Fruit fly (Drosophila melanogaster) whole organism: Measurements from ENCODE around the gene CG42542.

ENCODE experiments used
- CG8478 ChIP-seq: fragments of >200 bp; optimal IDR thresholded peaks from 2 replicates; lab custom pipeline; 2018; ENCODE audit warnings: inconsistent platforms
- Dll ChIP-seq: fragments of >200 bp; optimal IDR thresholded peaks from 2 replicates; lab custom pipeline; 2017
- EcR ChIP-seq, 2 experiments: fragments of >200 bp; optimal IDR thresholded peaks; 2 replicates each; lab custom pipeline; 2017; ENCODE audit warnings: missing biosample characterization in 2 of 2, missing genetic modification characterization in 2 of 2, missing genetic modification reagents in 2 of 2
- pan ChIP-seq: fragments of >200 bp; optimal IDR thresholded peaks from 2 replicates; lab custom pipeline; 2017
- psq ChIP-seq: fragments of >200 bp; optimal IDR thresholded peaks from 2 replicates; lab custom pipeline; 2017
- usp ChIP-seq: fragments of >200 bp; optimal IDR thresholded peaks from 2 replicates; lab custom pipeline; 2017; ENCODE audit warnings: missing biosample characterization, missing genetic modification characterization, mixed read lengths

The CG42542 gene

DNA sequence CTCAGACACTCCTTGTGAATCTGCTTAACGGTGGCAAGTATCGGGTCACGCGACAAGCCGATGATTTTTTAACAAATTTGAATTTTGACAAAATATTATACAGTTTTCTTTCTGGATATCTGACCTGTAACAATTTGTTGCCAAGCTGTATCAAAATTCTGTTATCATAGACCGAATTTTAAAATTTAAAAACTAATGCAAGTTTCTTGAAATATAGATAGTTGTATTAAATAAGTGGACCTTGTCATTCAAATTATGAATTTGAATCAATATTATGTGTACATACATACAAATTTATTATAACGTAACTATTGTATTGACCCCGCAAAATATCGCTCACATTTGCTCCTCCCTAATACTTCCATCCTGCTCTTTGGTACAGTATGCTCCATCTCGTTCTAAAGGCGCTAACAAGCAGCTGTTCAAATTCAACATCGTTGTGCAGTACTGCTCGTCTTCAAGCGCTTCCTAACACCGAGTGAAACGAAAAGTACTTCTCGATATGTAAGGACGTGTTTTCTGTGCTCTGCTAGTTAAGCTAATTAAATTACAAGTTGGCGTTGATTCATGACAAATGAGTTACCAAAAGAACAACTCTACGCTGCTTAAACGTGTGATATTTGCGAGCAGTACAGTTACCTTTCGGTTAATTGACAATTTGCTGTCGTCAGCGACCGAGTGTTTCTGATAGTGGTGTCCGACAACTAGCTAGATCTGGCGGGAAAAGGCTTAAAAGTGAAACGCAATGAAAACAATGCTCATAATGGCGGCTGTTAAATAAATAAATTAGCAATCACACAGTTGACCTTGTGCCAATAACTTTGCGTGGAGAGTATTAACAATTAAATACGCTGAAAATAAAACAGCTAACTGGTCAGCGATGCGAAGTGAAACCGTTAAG, at the start of gene CG42542, which contains the start of gene Kpc1:
TSS of gene CG42542 (plus strand) at position 465 of the 901 bp plus-strand sequence.
TSS of gene Kpc1 (minus strand) at position 77 of the 901 bp plus-strand sequence.
- TF ChIP-seq CG8478 (lab: Kevin White, UChicago) (no peak), psq (lab: Kevin White, UChicago) (no peak), EcR (GFP tag; optimal IDR thresholded peaks at IDR 0.05; lab: Kevin White, UChicago) (no peak), usp (no peak), Dll (lab: Kevin White, UChicago) (no peak), pan (lab: Kevin White, UChicago) (no peak)

- TF ChIP-seq psq (lab: Kevin White, UChicago): no peak
- TF ChIP-seq usp: no peak
- TF ChIP-seq Dll (lab: Kevin White, UChicago): no peak
These were observed 49.2 kb upstream of the CG42542 start, which contains the start of gene Glys for dm6 chr3R:15147038-15147744. TSS of gene Glys (minus strand) at chr3R:15147531.

DNA sequence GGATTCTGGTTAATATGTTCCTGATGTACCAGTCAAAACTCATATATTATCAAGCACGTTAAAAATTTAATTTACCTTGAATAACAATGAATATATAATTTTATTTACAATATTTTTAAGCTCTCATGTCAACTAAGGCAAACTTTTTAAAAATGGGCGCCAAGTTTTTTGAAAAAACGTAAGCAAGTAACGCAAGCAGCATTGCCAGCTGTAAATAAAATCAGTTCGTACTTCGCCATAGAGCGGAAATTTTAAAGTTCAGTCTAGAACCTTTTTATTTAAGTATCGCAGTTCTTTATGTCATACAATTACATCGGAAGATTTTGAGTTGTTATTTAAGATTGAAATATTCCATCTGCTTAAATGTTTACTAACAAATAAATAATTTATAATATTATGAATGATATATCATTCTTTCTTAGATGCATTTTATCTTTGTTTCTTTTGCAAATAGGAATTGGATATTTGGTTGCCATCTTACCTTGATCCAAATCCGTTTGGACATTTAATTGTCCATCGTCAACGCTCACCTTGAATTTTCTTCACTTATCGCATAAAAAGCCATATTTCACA, 48.4 kb upstream of the CG42542 start:
- no peak for TF ChIP-seq EcR (GFP tag; optimal IDR thresholded peaks at IDR 0.05; lab: Kevin White, UChicago)
- TF ChIP-seq usp: no peak
- TF ChIP-seq Dll (lab: Kevin White, UChicago): no peak
- TF ChIP-seq pan (lab: Kevin White, UChicago): no peak
- TF ChIP-seq psq (lab: Kevin White, UChicago): no peak

DNA sequence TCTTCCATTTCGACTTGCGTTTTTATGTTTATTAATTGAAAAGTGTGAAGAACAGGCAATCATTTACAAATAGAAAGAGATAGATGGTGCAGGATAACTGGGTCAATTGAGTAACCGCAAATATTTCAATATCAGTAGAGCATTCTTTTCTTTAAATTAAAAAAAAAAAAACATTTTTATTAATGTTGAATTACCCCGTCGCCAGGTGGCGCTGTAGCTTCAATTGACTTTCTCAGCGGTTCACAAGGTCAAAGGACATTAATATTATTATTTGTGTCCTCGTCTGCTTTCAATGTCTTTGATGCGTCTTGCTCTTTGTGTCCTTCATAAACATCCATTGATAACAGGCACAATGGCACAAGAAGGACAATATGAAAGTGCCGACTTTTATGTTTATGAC, 47.8 kb upstream of the CG42542 start:
- TF ChIP-seq usp (no peak), CG8478 (lab: Kevin White, UChicago) (no peak), Dll (lab: Kevin White, UChicago) (no peak), psq (lab: Kevin White, UChicago) (no peak), EcR (GFP tag; optimal IDR thresholded peaks at IDR 0.05; lab: Kevin White, UChicago) (no peak), pan (lab: Kevin White, UChicago) (no peak)

dm6 chr3R:15149772-15150512, 46.5 kb upstream of the CG42542 start, which contains the start of gene Gyc88E:
TSS of gene Gyc88E (plus strand) at chr3R:15150375.
- TF ChIP-seq Dll (lab: Kevin White, UChicago): no peak
- no peak for TF ChIP-seq CG8478 (lab: Kevin White, UChicago)
- TF ChIP-seq usp: no peak
- TF ChIP-seq EcR (GFP tag; optimal IDR thresholded peaks at IDR 0.05; lab: Kevin White, UChicago): no peak
- TF ChIP-seq pan (lab: Kevin White, UChicago): no peak
- no peak for TF ChIP-seq psq (lab: Kevin White, UChicago)

DNA sequence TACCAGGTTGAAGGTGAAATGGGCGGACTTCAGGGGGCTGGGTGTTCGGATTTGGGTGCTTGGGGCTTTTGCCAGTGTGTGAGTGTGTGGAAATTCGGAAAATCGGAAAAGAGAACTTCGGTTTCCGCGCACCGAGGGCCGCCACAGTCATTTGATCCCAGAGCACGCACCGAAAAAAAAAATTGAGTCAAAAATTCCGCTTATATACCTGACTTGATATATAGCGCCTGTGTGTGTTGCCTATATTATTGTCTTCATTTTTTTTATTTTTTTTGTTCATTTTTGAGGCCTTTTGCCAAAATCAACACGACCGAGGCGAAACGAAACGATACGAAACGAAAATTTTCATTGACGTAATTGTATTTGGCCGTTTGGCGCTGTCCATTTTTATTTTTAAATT, 19.2 kb upstream of the CG42542 start:
- no peak for TF ChIP-seq EcR (GFP tag; optimal IDR thresholded peaks at IDR 0.05; lab: Kevin White, UChicago)
- no peak for TF ChIP-seq pan (lab: Kevin White, UChicago)
- TF ChIP-seq CG8478 (lab: Kevin White, UChicago): no peak
- no peak for TF ChIP-seq usp
- no peak for TF ChIP-seq psq (lab: Kevin White, UChicago)
- TF ChIP-seq Dll (lab: Kevin White, UChicago): no peak

DNA sequence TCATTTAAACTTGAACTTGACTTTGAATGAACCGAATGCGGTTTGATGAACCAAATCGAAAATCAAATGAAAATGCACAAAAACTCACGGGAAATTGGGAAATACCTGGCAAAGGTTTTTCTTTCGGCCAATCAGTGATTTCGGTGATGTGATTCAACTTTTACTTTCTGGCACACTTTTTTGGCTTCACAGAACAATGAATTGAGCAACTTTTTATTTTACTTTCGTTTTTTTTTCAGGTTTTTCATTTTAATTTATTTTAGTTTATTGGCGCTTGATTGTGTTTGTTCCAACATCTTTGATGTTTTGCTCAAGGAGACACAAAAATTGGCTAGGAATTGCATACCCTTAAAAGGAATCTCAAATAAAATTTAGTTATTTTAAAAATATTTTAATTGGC, 14.9 kb upstream of the CG42542 start, which contains the start of gene Mf:
TSS of gene Mf (minus strand) at position 44 of the 400 bp plus-strand sequence.
- TF ChIP-seq pan (lab: Kevin White, UChicago): no peak
- no peak for TF ChIP-seq Dll (lab: Kevin White, UChicago)
- TF ChIP-seq EcR (GFP tag; optimal IDR thresholded peaks at IDR 0.05; lab: Kevin White, UChicago): no peak
- no peak for TF ChIP-seq CG8478 (lab: Kevin White, UChicago)
- no peak for TF ChIP-seq psq (lab: Kevin White, UChicago)
- no peak for TF ChIP-seq usp

DNA sequence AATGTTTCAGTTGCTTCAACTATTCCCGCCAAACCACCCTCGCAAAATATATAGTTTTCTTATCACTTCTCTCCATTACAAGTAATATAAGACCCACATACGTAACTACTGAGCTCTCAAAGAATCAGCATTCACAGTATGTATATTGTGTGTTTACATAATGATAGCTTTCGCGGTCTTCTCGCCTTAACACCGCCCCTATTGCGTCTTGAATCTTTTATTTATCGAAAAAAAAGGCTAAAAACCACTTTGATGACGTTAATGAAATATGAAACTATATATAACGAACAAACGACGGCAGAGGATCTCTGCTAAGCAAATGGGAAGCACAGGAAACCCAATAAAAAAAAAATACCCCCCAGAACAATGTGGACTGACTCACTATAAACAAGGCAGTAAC, 975 bp downstream of the CG42542 start:
- no peak for TF ChIP-seq EcR (GFP tag; optimal IDR thresholded peaks at IDR 0.05; lab: Kevin White, UChicago)
- no peak for TF ChIP-seq psq (lab: Kevin White, UChicago)
- TF ChIP-seq Dll (lab: Kevin White, UChicago): no peak
- no peak for TF ChIP-seq CG8478 (lab: Kevin White, UChicago)

DNA sequence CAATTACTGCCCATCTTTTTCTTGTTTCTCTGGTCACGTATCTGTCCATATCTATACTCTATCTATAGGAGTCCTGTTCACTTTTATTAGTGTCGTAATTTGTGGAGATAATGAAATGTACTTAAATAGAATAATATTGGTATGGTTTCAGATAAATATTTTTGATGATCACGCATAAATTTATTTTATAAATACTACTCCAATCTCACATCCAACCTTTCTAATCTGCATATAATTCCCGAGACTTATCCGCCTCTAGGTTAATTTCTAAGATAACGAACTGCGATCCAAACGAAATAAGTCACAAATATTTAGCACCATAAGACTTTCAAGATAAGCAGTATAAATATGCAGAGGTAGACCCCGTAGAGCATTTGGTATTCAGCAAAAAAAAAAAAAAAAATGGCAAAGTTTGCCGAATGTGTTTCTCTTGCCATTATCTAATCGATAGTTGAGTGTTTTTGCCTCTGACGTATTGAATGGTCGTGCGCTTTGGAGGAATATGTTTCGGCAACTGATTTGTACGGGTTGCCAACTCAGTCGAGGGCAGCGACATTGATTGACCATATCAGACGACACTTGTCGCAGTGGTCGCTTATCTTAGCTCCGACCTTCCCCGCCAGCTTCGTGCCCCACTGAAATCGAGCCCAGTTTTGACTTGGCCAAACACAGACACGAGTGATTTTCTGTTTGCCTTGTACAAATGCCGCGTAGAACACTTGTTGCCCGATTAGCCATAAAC, 1.8 kb downstream of the CG42542 start:
- no peak for TF ChIP-seq usp
- TF ChIP-seq Dll (lab: Kevin White, UChicago): no peak
- no peak for TF ChIP-seq pan (lab: Kevin White, UChicago)
- no peak for TF ChIP-seq psq (lab: Kevin White, UChicago)
- TF ChIP-seq CG8478 (lab: Kevin White, UChicago): no peak
- no peak for TF ChIP-seq EcR (GFP tag; optimal IDR thresholded peaks at IDR 0.05; lab: Kevin White, UChicago)

DNA sequence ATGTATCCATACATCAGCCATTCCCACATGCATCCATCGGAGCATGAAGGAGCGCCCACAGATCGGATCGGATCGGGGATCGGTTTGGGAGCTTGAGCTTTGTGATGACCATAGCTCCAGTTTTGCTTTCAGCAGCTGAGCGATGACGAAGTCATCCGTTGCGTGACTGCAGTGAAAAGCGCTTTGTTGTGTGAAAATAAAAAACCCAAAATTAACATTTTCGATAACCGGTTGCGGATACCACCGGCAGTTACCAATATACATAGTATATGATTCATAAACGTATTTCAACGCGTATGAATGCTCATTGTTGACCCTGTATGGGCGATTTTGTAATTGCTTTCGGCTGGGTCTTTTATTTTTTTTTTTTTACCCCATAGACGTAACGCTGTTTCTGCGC, 8.8 kb downstream of the CG42542 start:
- no peak for TF ChIP-seq pan (lab: Kevin White, UChicago)
- no peak for TF ChIP-seq psq (lab: Kevin White, UChicago)
